Worm (Caenorhabditis elegans) whole organism, mixed stage, embryonic: ENCODE measurements around the gene tbc-10.

Source experiments
- hlh-1 ChIP-seq: fragments of 150-350 bp; optimal IDR thresholded peaks from 2 replicates; lab custom pipeline; 2014; ENCODE audit warnings: missing biosample characterization, missing genetic modification reagents, missing genetic modification characterization
- lin-32 ChIP-seq: fragments of 200-800 bp; sonication (Bioruptor generic); optimal IDR thresholded peaks from 2 replicates; lab custom pipeline; 2018; ENCODE audit warnings: mild to moderate bottlenecking, missing genetic modification characterization, missing compliant biosample characterization
- nhr-12 ChIP-seq: fragments of 150-350 bp; optimal IDR thresholded peaks from 2 replicates; lab custom pipeline; 2014; ENCODE audit warnings: missing biosample characterization, missing genetic modification characterization
- nhr-237 ChIP-seq: fragments of 150-350 bp; optimal IDR thresholded peaks from 2 replicates; lab custom pipeline; 2014; ENCODE audit warnings: missing biosample characterization, missing genetic modification characterization
- unc-39 ChIP-seq: fragments of 150-350 bp; optimal IDR thresholded peaks from 2 replicates; lab custom pipeline; 2014; ENCODE audit warnings: missing biosample characterization, missing genetic modification characterization

DNA sequence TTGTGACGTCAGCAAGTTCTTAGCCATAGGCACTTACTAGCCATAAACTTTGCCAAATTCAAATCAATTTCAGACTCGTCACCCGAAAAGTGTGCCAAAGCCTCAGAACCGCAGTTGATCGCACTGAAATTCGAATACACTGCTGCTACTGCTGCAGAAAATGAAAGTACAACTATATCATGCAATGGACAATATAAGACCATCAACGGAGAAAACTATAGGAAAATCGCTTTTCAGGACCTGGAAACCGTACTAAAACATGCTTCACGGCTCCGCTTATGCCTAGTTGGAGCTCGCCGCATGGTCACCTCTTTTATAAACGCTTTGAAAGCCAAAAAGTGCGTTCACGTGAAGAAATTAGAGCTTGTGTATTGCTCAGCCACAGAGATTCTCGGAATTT, 44.5 kb upstream of the tbc-10 start, which contains the start of gene fbxa-22:
- TF ChIP-seq nhr-237 (tag; lab: Kevin White, UChicago), result no peak
- TF ChIP-seq lin-32, result no peak
- TF ChIP-seq unc-39 (tag; lab: Kevin White, UChicago), result no peak
- no peak for TF ChIP-seq nhr-12 (tag; lab: Kevin White, UChicago)
- no peak for TF ChIP-seq hlh-1 (tag; lab: Kevin White, UChicago)
